Fruit fly (Drosophila melanogaster) whole organism, pupa: ENCODE data around the gene Strump.

Experiments used
- CG10348 ChIP-seq: fragments of 200-800 bp; sonication (Bioruptor generic); IDR thresholded peaks from 2 replicates; pipeline ENCODE4 v1.3.6; 2022; ENCODE audit warnings: missing biosample characterization, missing genetic modification characterization
- CG12605 ChIP-seq: fragments of 200-800 bp; sonication (Bioruptor generic); IDR thresholded peaks from 2 replicates; pipeline ENCODE4 v1.3.6; 2022; ENCODE audit warnings: missing biosample characterization, missing genetic modification characterization
- CG13204 ChIP-seq: fragments of 200-800 bp; sonication (Bioruptor generic); optimal IDR thresholded peaks from 2 replicates; lab custom pipeline; 2018; ENCODE audit warnings: missing biosample characterization, mild to moderate bottlenecking, missing genetic modification characterization, moderate library complexity
- CG14655 ChIP-seq: fragments of 200-800 bp; sonication (Bioruptor generic); optimal IDR thresholded peaks from 3 replicates; lab custom pipeline; 2017; ENCODE audit warnings: mild to moderate bottlenecking, missing biosample characterization, missing genetic modification reagents, missing genetic modification characterization
- CG15710 ChIP-seq: fragments of 200-800 bp; sonication (Bioruptor generic); optimal IDR thresholded peaks from 2 replicates; lab custom pipeline; 2018; ENCODE audit warnings: missing biosample characterization, mild to moderate bottlenecking, missing genetic modification characterization, moderate library complexity
- CG17806 ChIP-seq: fragments of 200-800 bp; sonication (Bioruptor generic); optimal IDR thresholded peaks from 2 replicates; lab custom pipeline; 2018; ENCODE audit warnings: missing biosample characterization, mild to moderate bottlenecking, missing genetic modification characterization, moderate library complexity
- CG32121 ChIP-seq: fragments of 200-800 bp; sonication (Bioruptor generic); IDR thresholded peaks from 2 replicates; pipeline ENCODE4 v1.3.6; 2022; ENCODE audit warnings: missing biosample characterization, missing genetic modification characterization
- CG34367 ChIP-seq: fragments of 200-800 bp; sonication (Bioruptor generic); optimal IDR thresholded peaks from 2 replicates; lab custom pipeline; 2018; ENCODE audit warnings: missing biosample characterization, mild to moderate bottlenecking, missing genetic modification characterization
- CG4496 ChIP-seq: fragments of 200-800 bp; sonication (Bioruptor generic); IDR thresholded peaks from 3 replicates; pipeline ENCODE4 v1.3.6; 2022; ENCODE audit warnings: missing biosample characterization, missing genetic modification characterization
- CG8159 ChIP-seq: fragments of 200-800 bp; sonication (Bioruptor generic); optimal IDR thresholded peaks from 3 replicates; lab custom pipeline; 2018; ENCODE audit warnings: missing biosample characterization, mild to moderate bottlenecking, missing genetic modification characterization, moderate library complexity
- CG8301 ChIP-seq: fragments of 200-800 bp; sonication (Bioruptor generic); optimal IDR thresholded peaks from 2 replicates; lab custom pipeline; 2018; ENCODE audit warnings: missing biosample characterization, mild to moderate bottlenecking, missing genetic modification characterization
- CG9948 ChIP-seq: fragments of 200-800 bp; sonication (Bioruptor generic); optimal IDR thresholded peaks from 2 replicates; lab custom pipeline; 2018; ENCODE audit warnings: missing biosample characterization, mild to moderate bottlenecking, missing genetic modification characterization, moderate library complexity
- D1 ChIP-seq: fragments of 200-800 bp; sonication (Bioruptor generic); optimal IDR thresholded peaks from 2 replicates; lab custom pipeline; 2018; ENCODE audit warnings: missing biosample characterization, mild to moderate bottlenecking, missing genetic modification characterization, moderate library complexity
- EcR ChIP-seq: fragments of 200-800 bp; sonication (Bioruptor generic); optimal IDR thresholded peaks from 3 replicates; lab custom pipeline; 2019; ENCODE audit warnings: missing biosample characterization, missing genetic modification characterization, mild to moderate bottlenecking, moderate library complexity, missing genetic modification reagents
- Ets98B ChIP-seq: fragments of 200-800 bp; sonication (Bioruptor generic); IDR thresholded peaks from 2 replicates; pipeline ENCODE4 v1.3.6; 2022; ENCODE audit warnings: missing biosample characterization, missing genetic modification characterization
- Pif1A ChIP-seq: fragments of 200-800 bp; sonication (Bioruptor generic); optimal IDR thresholded peaks from 3 replicates; lab custom pipeline; 2016; ENCODE audit warnings: missing biosample characterization, missing genetic modification characterization
- Pif1B ChIP-seq: fragments of 200-800 bp; sonication (Bioruptor generic); optimal IDR thresholded peaks from 3 replicates; lab custom pipeline; 2016; ENCODE audit warnings: missing biosample characterization, missing genetic modification characterization
- Snoo ChIP-seq: fragments of 200-800 bp; sonication (Bioruptor generic); optimal IDR thresholded peaks from 3 replicates; lab custom pipeline; 2017; ENCODE audit warnings: missing biosample characterization, mild to moderate bottlenecking, missing genetic modification characterization, inconsistent platforms
- fd96Ca ChIP-seq: fragments of 200-800 bp; sonication (Bioruptor generic); IDR thresholded peaks from 3 replicates; pipeline ENCODE4 v1.3.6; 2022; ENCODE audit warnings: missing biosample characterization, missing genetic modification characterization
- gl ChIP-seq: fragments of 200-800 bp; sonication (Bioruptor generic); optimal IDR thresholded peaks from 2 replicates; lab custom pipeline; 2018; ENCODE audit warnings: missing biosample characterization, mild to moderate bottlenecking, missing genetic modification characterization
- rn ChIP-seq: fragments of 200-800 bp; sonication (Bioruptor generic); IDR thresholded peaks from 2 replicates; pipeline ENCODE4 v1.3.6; 2022; ENCODE audit warnings: missing biosample characterization, missing genetic modification characterization

Strump gene

dm6 chr3L:16158322-16158721 is 36.5 kb downstream of the Strump start:
- no peak for TF ChIP-seq CG15710 (tag; lab: Kevin White, UChicago)
- TF ChIP-seq EcR: peak; percentile 71
- no peak for TF ChIP-seq CG12605 (GFP tag; lab: Robert Waterston, UW)
- peak; percentile 29; the same call in 1 of the 2 replicates for TF ChIP-seq Ets98B (GFP tag; lab: Robert Waterston, UW)
- TF ChIP-seq, all 21 proteins: peak for 2

dm6 chr3L:16159161-16160072 is 37.6 kb downstream of the Strump start:
- TF ChIP-seq CG8301 (tag; lab: Kevin White, UChicago) (no peak), CG10348 (GFP tag; lab: Robert Waterston, UW) (no peak), fd96Ca (GFP tag; lab: Robert Waterston, UW) (no peak), Pif1B (no peak), Snoo (peak; percentile 19), gl (tag; lab: Kevin White, UChicago) (peak; percentile 45), EcR (peak; percentile 41), CG34367 (tag; lab: Kevin White, UChicago) (no peak)
- TF ChIP-seq, all 21 proteins: peak for 3

DNA sequence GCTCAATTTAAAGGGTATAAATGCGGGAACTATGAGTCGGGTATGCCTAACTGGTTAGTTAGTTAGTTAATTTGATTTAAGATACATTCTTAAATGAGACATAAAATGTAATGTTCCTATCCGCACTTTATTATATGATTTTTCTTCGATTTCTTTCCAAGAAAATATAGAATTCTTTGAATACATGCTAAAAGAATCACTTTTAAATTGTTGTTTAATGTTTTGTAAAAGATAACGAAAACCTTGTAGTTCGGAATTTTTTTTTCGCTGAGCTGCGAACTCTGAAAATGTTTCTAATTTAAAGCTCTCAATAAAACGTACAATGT is 38.2 kb downstream of the Strump start:
- TF ChIP-seq EcR (no peak), CG13204 (GFP tag; lab: Kevin White, UChicago) (no peak), Pif1A (GFP tag; lab: Kevin White, UChicago) (no peak), rn (GFP tag; lab: Robert Waterston, UW) (no peak), fd96Ca (GFP tag; lab: Robert Waterston, UW) (no peak), CG34367 (tag; lab: Kevin White, UChicago) (no peak), CG9948 (tag; lab: Kevin White, UChicago) (no peak), CG12605 (GFP tag; lab: Robert Waterston, UW) (no peak), CG17806 (no peak), CG10348 (GFP tag; lab: Robert Waterston, UW) (no peak), CG4496 (GFP tag; lab: Robert Waterston, UW) (no peak), CG15710 (tag; lab: Kevin White, UChicago) (no peak), Snoo (no peak), Ets98B (GFP tag; lab: Robert Waterston, UW) (no peak), CG32121 (GFP tag; lab: Robert Waterston, UW) (no peak), Pif1B (no peak)

dm6 chr3L:16160420-16161069 is 38.7 kb downstream of the Strump start:
- TF ChIP-seq CG8301 (tag; lab: Kevin White, UChicago) (peak; percentile 60), CG34367 (tag; lab: Kevin White, UChicago) (no peak), CG17806 (peak; percentile 36), Ets98B (GFP tag; lab: Robert Waterston, UW) (no peak), CG15710 (tag; lab: Kevin White, UChicago) (peak; percentile 40), CG8159 (tag; lab: Kevin White, UChicago) (peak; percentile 7), CG32121 (GFP tag; lab: Robert Waterston, UW) (0 out of 2 replicates have a peak, but pooled peaks have one; percentile 38), CG13204 (GFP tag; lab: Kevin White, UChicago) (no peak), fd96Ca (GFP tag; lab: Robert Waterston, UW) (0 out of 3 replicates have a peak, but pooled peaks have one; percentile 20), CG10348 (GFP tag; lab: Robert Waterston, UW) (no peak), gl (tag; lab: Kevin White, UChicago) (no peak), CG12605 (GFP tag; lab: Robert Waterston, UW) (no peak), CG14655 (GFP tag; lab: Kevin White, UChicago) (peak; percentile 63), Pif1B (no peak), CG4496 (GFP tag; lab: Robert Waterston, UW) (no peak; the same call in 2 of the 3 replicates), Pif1A (GFP tag; lab: Kevin White, UChicago) (peak; percentile 4), CG9948 (tag; lab: Kevin White, UChicago) (peak; percentile 31)

dm6 chr3L:16161131-16161530 is 39.3 kb downstream of the Strump start:
- TF ChIP-seq EcR (peak; percentile 40), CG8159 (tag; lab: Kevin White, UChicago) (no peak), Pif1B (no peak)

dm6 chr3L:16161847-16162556 is 40.2 kb downstream of the Strump start:
- TF ChIP-seq CG17806 (peak; percentile 64), CG34367 (tag; lab: Kevin White, UChicago) (peak; percentile 63), CG15710 (tag; lab: Kevin White, UChicago) (peak; percentile 75), CG4496 (GFP tag; lab: Robert Waterston, UW) (peak; percentile 65), fd96Ca (GFP tag; lab: Robert Waterston, UW) (peak; percentile 52), CG14655 (GFP tag; lab: Kevin White, UChicago) (peak; percentile 90), CG32121 (GFP tag; lab: Robert Waterston, UW) (peak; percentile 39; the same call in 1 of the 2 replicates), rn (GFP tag; lab: Robert Waterston, UW) (no peak), CG8159 (tag; lab: Kevin White, UChicago) (peak; percentile 72), CG9948 (tag; lab: Kevin White, UChicago) (peak; percentile 66), gl (tag; lab: Kevin White, UChicago) (no peak), Pif1B (peak; percentile 61), Ets98B (GFP tag; lab: Robert Waterston, UW) (peak; percentile 74), EcR (peak; percentile 95), Pif1A (GFP tag; lab: Kevin White, UChicago) (peak; percentile 82), CG10348 (GFP tag; lab: Robert Waterston, UW) (0 out of 2 replicates have a peak, but pooled peaks have one; percentile 10), CG13204 (GFP tag; lab: Kevin White, UChicago) (no peak), CG8301 (tag; lab: Kevin White, UChicago) (peak; percentile 88), Snoo (peak; percentile 18), D1 (tag; lab: Kevin White, UChicago) (no peak), CG12605 (GFP tag; lab: Robert Waterston, UW) (peak; percentile 48; the same call in 1 of the 2 replicates)
